Fruit fly (Drosophila melanogaster): ENCODE measurements around the gene Fntb.

Fntb gene

DNA sequence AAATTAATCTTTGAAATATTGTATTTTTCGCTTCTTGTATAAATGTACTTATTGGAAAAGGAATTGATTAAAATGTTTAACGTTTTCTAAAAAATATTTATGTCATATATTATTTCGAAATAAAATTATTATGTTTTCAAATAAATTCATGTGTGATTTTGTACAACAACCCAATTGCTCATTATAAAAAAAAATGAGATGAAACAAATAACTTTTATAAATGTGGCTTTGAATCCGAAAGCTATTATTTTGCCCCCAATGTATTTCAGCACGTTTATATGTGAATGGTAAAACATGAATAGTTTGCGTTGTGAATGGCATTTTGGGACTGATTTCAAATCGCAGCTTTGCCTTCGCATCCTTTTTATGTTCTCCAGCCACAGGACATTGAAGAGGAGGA, 1.8 kb downstream of the Fntb start, which contains the start of gene CG14881:
Gene CG14881 (plus strand): TSS at position 301 of the 400 bp plus-strand sequence.
- no peak for TF ChIP-seq CG10147 (GFP tag; optimal IDR thresholded peaks at IDR 0.05)
- peak; percentile 52 for TF ChIP-seq MBD-R2 (GFP tag; IDR thresholded peaks at IDR 0.05)
- TF ChIP-seq pzg (GFP tag; optimal IDR thresholded peaks at IDR 0.05), result peak; percentile 16
- TF ChIP-seq ftz-f1 (GFP tag; optimal IDR thresholded peaks at IDR 0.05), result no peak
- TF ChIP-seq al (GFP tag; IDR thresholded peaks at IDR 0.05), result no peak
- TF ChIP-seq crp (GFP tag; optimal IDR thresholded peaks at IDR 0.05), result peak in 1 of 2 experiments; percentile 40
- TF ChIP-seq eyg (GFP tag; optimal IDR thresholded peaks at IDR 0.05), result no peak

DNA sequence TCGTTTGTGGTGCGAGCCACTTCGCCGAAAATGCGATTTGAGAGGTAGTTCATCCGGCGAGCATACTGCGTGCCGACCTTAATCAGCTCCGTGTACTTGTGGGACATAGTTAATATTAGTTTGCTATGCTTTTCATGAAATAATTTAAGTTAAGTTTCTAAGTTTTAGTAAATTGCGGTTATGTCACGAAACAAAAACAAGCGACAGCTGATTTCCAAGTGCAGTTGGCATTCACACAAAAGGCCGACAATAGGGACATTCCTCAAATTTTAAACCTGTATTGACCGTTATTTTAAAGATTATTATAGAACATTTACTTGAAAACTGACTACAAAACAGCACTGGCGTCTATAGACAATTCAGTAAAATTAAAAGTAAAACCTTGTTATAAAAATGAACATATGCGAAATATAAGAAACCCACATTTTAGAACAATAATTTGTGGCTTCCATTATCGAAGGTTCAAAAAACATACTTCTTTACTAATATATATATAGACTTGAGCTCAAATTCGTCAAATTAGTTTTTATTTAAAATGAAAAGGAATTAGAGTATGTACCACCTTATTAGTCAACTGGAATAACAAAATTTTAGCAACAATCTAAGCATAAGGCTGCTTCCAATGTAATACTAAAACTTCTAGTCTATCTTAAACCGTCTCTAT, 3.7 kb downstream of the Fntb start, which contains the start of gene mRpS33:
Gene mRpS33 (minus strand): TSS at position 224 of the 664 bp plus-strand sequence.
- TF ChIP-seq CG10462 (GFP tag; optimal IDR thresholded peaks at IDR 0.05) (no peak), crp (GFP tag; optimal IDR thresholded peaks at IDR 0.05) (peak in 1 of 2 experiments; percentile 79), dati (GFP tag; IDR thresholded peaks at IDR 0.05) (no peak), CG9609 (GFP tag; optimal IDR thresholded peaks at IDR 0.05) (no peak), onecut (GFP tag; IDR thresholded peaks at IDR 0.05) (peak; percentile 20; the same call in 1 of the 2 replicates), HLH4C (GFP tag; IDR thresholded peaks at IDR 0.05; ENCODE audit: partially characterized antibody) (no peak), MBD-R2 (GFP tag; IDR thresholded peaks at IDR 0.05) (peak; percentile 78), ato (GFP tag; IDR thresholded peaks at IDR 0.05; ENCODE audit: partially characterized antibody) (no peak), fd102C (GFP tag; optimal IDR thresholded peaks at IDR 0.05) (no peak), gcm2 (GFP tag; optimal IDR thresholded peaks at IDR 0.05) (no peak), row (GFP tag; IDR thresholded peaks at IDR 0.05) (peak; percentile 26; the same call in 1 of the 3 replicates), cwo (GFP tag; optimal IDR thresholded peaks at IDR 0.05) (no peak), HmgZ (tag; optimal IDR thresholded peaks at IDR 0.05) (no peak), Myb (GFP tag; optimal IDR thresholded peaks at IDR 0.05) (peak; percentile 74), CG11504 (tag; optimal IDR thresholded peaks at IDR 0.05) (no peak), CG13287 (GFP tag; IDR thresholded peaks at IDR 0.05; ENCODE audit: partially characterized antibody) (peak; percentile 6; the same call in 1 of the 2 replicates), bigmax (GFP tag; optimal IDR thresholded peaks at IDR 0.05) (peak; percentile 84), oc (tag; optimal IDR thresholded peaks at IDR 0.05) (no peak), sens (GFP tag) (peak; percentile 73), insv (GFP tag; optimal IDR thresholded peaks at IDR 0.05) (no peak), CG12942 (GFP tag; optimal IDR thresholded peaks at IDR 0.05) (no peak), aop (GFP tag; IDR thresholded peaks at IDR 0.05) (no peak), Mrtf (GFP tag; IDR thresholded peaks at IDR 0.05) (no peak), CG4360 (GFP tag; IDR thresholded peaks at IDR 0.05) (peak; percentile 21; the same call in 1 of the 2 replicates), MESR4 (GFP tag; optimal IDR thresholded peaks at IDR 0.05) (peak; percentile 24), wek (GFP tag; optimal IDR thresholded peaks at IDR 0.05) (peak; percentile 82), CG17385 (GFP tag; optimal IDR thresholded peaks at IDR 0.05) (no peak), CG8281 (tag; optimal IDR thresholded peaks at IDR 0.05) (no peak), Lim3 (GFP tag; IDR thresholded peaks at IDR 0.05) (no peak), NfI (GFP tag; optimal IDR thresholded peaks at IDR 0.05) (no peak), CG1832 (GFP tag; optimal IDR thresholded peaks at IDR 0.05) (no peak), Spps (tag; optimal IDR thresholded peaks at IDR 0.05) (no peak), CG12744 (GFP tag; optimal IDR thresholded peaks at IDR 0.05) (no peak), ssp (GFP tag; IDR thresholded peaks at IDR 0.05) (no peak), Pdp1 (GFP tag; optimal IDR thresholded peaks at IDR 0.05) (peak in 1 of 2 experiments; percentile 88), CG14050 (GFP tag; IDR thresholded peaks at IDR 0.05) (no peak), CG6175 (GFP tag; IDR thresholded peaks at IDR 0.05) (no peak), salm (tag; optimal IDR thresholded peaks at IDR 0.05) (no peak), CG17328 (GFP tag; IDR thresholded peaks at IDR 0.05) (no peak), stc (GFP tag; IDR thresholded peaks at IDR 0.05) (no peak), dmrt11E (tag; optimal IDR thresholded peaks at IDR 0.05) (no peak), pzg (GFP tag; optimal IDR thresholded peaks at IDR 0.05) (peak; percentile 14), CG34422 (GFP tag; IDR thresholded peaks at IDR 0.05) (0 out of 3 replicates have a peak, but pooled peaks have one; percentile 12)

Measured in whole organism, embryonic.